Worm (Caenorhabditis elegans): ENCODE data around the gene msp-49.

The msp-49 gene

DNA sequence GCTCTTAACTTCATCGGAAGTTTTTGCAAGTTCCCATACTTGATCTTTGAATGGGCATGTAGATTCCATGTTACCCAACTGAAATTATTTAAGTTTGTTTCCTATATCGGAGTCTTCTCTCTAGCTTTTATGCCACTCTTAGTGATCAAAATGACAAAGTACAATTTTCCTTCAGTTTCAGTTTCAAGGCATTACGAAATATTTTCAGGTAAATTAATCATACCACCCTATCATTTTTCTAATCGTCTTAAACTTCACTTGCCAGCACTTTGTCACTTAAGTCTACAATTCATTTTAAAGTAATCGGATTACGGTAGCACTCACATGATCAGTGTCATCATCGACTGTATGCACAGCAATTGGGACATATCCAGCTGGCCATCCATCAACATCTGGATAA lies 40.6 kb downstream of the msp-49 start:
- no peak for TF ChIP-seq gei-8 (GFP tag; optimal IDR thresholded peaks at IDR 0.05)
- no peak for TF ChIP-seq tag-97 (GFP tag; IDR thresholded peaks at IDR 0.05)
- no peak for TF ChIP-seq jun-1 (tag; optimal IDR thresholded peaks at IDR 0.05)
- TF ChIP-seq nhr-48 (tag; optimal IDR thresholded peaks at IDR 0.05) = no peak
- no peak for TF ChIP-seq nhr-6 (tag; optimal IDR thresholded peaks at IDR 0.05)
- TF ChIP-seq nhr-10 (tag; optimal IDR thresholded peaks at IDR 0.05) = no peak
- TF ChIP-seq dve-1 (tag; optimal IDR thresholded peaks at IDR 0.05; ENCODE audit: insufficient read depth) = peak; percentile 2
- TF ChIP-seq lin-13 (GFP tag; optimal IDR thresholded peaks at IDR 0.05) = no peak
- no peak for TF ChIP-seq aha-1 (tag)
- TF ChIP-seq pqm-1 (tag; optimal IDR thresholded peaks at IDR 0.05) = peak; percentile 41
- TF ChIP-seq dmd-6 (GFP tag; IDR thresholded peaks at IDR 0.05) = 0 out of 2 replicates have a peak, but pooled peaks have one; percentile 7
- no peak for TF ChIP-seq daf-19 (GFP tag; conservative IDR thresholded peaks at IDR 0.05)
- no peak for TF ChIP-seq egl-27 (tag; optimal IDR thresholded peaks at IDR 0.05)
- no peak for TF ChIP-seq lin-38 (GFP tag; IDR thresholded peaks at IDR 0.05)
- TF ChIP-seq skn-1 (tag; optimal IDR thresholded peaks at IDR 0.05) = no peak
- peak; percentile 14 for TF ChIP-seq nhr-28 (tag; optimal IDR thresholded peaks at IDR 0.05)
- no peak for TF ChIP-seq dmd-8 (GFP tag; IDR thresholded peaks at IDR 0.05)
- TF ChIP-seq nhr-76 (tag; optimal IDR thresholded peaks at IDR 0.05) = no peak
- no peak for TF ChIP-seq daf-16 (GFP tag; optimal IDR thresholded peaks at IDR 0.05)
- TF ChIP-seq daf-16 (tag; optimal IDR thresholded peaks at IDR 0.05) = peak; percentile 10
- TF ChIP-seq lsy-2 (tag; optimal IDR thresholded peaks at IDR 0.05) = no peak
- TF ChIP-seq hlh-11 (tag; optimal IDR thresholded peaks at IDR 0.05) = peak; percentile 30
- TF ChIP-seq nhr-77 (tag; optimal IDR thresholded peaks at IDR 0.05) = no peak
- no peak for TF ChIP-seq ceh-44 (GFP tag; IDR thresholded peaks at IDR 0.05)
- no peak for TF ChIP-seq ceh-28 (tag; optimal IDR thresholded peaks at IDR 0.05)

DNA sequence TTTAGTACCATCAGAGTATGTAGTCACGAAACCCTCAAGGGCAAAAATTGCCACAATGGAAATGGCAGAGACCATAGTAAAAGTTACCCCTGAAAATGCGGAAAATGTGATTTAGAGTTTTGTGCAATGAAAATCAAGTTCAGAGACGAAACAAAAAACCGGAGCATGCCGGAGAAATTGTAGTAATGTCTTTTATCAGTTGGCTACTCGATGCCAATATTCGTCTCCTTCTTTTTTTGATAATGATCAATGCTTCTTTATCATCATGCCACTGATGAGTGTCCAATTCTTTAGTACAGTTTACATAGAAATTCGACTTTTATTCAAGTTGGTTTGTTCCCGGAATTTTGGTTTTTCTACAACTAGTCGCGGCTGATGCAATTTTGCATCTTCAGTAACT lies 41.6 kb downstream of the msp-49 start, which contains the start of gene pho-1:
TSS of gene pho-1 (minus strand) at position 89 of the 400 bp plus-strand sequence.
- TF ChIP-seq lir-3 (tag; optimal IDR thresholded peaks at IDR 0.05) (no peak), lin-38 (GFP tag; IDR thresholded peaks at IDR 0.05) (no peak), F37D6.2 (tag; optimal IDR thresholded peaks at IDR 0.05) (no peak), zag-1 (tag; optimal IDR thresholded peaks at IDR 0.05) (no peak), nhr-102 (tag; optimal IDR thresholded peaks at IDR 0.05) (no peak), lim-7 (GFP tag; IDR thresholded peaks at IDR 0.05) (no peak), ces-1 (GFP tag; optimal IDR thresholded peaks at IDR 0.05) (no peak), nhr-41 (GFP tag; IDR thresholded peaks at IDR 0.05) (no peak), daf-8 (GFP tag; IDR thresholded peaks at IDR 0.05) (no peak), Y48G9A.11 (GFP tag; IDR thresholded peaks at IDR 0.05) (no peak), nhr-48 (tag; optimal IDR thresholded peaks at IDR 0.05) (no peak), F26F4.8 (GFP tag; conservative IDR thresholded peaks at IDR 0.05) (no peak), nhr-6 (tag; optimal IDR thresholded peaks at IDR 0.05) (no peak), ceh-62 (tag; optimal IDR thresholded peaks at IDR 0.05) (no peak), pqm-1 (tag; optimal IDR thresholded peaks at IDR 0.05) (peak; percentile 66), lin-13 (GFP tag; optimal IDR thresholded peaks at IDR 0.05) (no peak), lin-15B (tag; optimal IDR thresholded peaks at IDR 0.05) (no peak), F44E2.7 (GFP tag; IDR thresholded peaks at IDR 0.05) (no peak), cey-2 (tag; optimal IDR thresholded peaks at IDR 0.05; ENCODE audit: borderline replicate concordance, insufficient read depth) (no peak), mdl-1 (tag; optimal IDR thresholded peaks at IDR 0.05) (no peak), ZK337.2 (GFP tag; IDR thresholded peaks at IDR 0.05) (no peak), mxl-3 (GFP tag; optimal IDR thresholded peaks at IDR 0.05) (no peak), nhr-76 (tag; optimal IDR thresholded peaks at IDR 0.05) (no peak), hlh-11 (tag; optimal IDR thresholded peaks at IDR 0.05) (peak; percentile 41), nhr-77 (tag; optimal IDR thresholded peaks at IDR 0.05) (no peak), egl-43 (GFP tag; IDR thresholded peaks at IDR 0.05) (no peak), rbr-2 (tag; optimal IDR thresholded peaks at IDR 0.05) (no peak), spr-3 (GFP tag; optimal IDR thresholded peaks at IDR 0.05) (no peak), pha-4 (GFP tag; IDR thresholded peaks at IDR 0.05) (no peak), pha-4 (tag; optimal IDR thresholded peaks at IDR 0.05) (no peak), Y75B8A.6 (GFP tag; IDR thresholded peaks at IDR 0.05) (no peak), dpl-1 (GFP tag; optimal IDR thresholded peaks at IDR 0.05) (no peak), ceh-20 (GFP tag; IDR thresholded peaks at IDR 0.05) (no peak), dmd-6 (GFP tag; IDR thresholded peaks at IDR 0.05) (peak; percentile 39; the same call in 1 of the 2 replicates), hlh-30 (tag; optimal IDR thresholded peaks at IDR 0.05; ENCODE audit: insufficient read depth) (no peak), unc-130 (GFP tag; optimal IDR thresholded peaks at IDR 0.05) (no peak)
